Fruit fly (Drosophila melanogaster): ENCODE results near the gene Ent1.
A peak's percentile ranks its signal among the peaks of the same experiment; 100 is the strongest.

The Ent1 gene

DNA sequence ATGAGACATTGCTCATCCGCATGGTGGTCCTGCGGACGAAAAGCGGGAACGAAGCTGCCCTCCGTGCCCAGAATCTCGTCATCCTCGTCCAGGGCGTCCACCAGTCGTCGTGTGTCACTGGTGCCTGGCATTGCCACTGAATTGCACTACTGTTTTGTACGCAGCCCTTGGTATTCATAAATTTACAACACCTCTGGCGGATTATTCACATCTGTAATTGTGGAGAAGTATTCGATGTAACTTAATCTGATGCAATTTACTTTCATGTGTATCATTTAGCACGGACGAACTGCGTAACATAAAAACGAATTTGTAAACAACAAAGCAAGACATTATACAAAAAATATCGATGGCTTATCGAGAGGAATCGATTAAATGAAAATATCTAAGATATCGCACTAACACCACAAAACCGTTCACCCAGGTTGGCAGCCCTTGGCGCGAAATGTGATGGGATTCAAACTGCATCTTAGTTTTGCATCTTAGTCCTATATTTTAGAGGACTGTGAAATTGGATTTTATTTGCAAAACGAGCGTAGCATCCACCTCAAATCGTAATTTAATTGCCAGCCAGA is at the start of gene Ent1:
Gene Ent1, minus strand, starts transcription at position 319 of the 575 bp plus-strand sequence.
- TF ChIP-seq cnc (optimal IDR thresholded peaks at IDR 0.05) (no peak), CG12768 (GFP tag; optimal IDR thresholded peaks at IDR 0.05) (no peak), Crg-1 (GFP tag; optimal IDR thresholded peaks at IDR 0.05) (no peak), bab1 (GFP tag; optimal IDR thresholded peaks at IDR 0.05) (peak; percentile 62), tj (GFP tag; optimal IDR thresholded peaks at IDR 0.05) (no peak), CG5204 (GFP tag; optimal IDR thresholded peaks at IDR 0.05) (no peak), kay (GFP tag; ENCODE audit: borderline replicate concordance) (peak; percentile 8), CG7101 (tag; optimal IDR thresholded peaks at IDR 0.05) (no peak), cic (GFP tag; optimal IDR thresholded peaks at IDR 0.05) (no peak), toe (GFP tag; optimal IDR thresholded peaks at IDR 0.05) (no peak), ovo (GFP tag; optimal IDR thresholded peaks at IDR 0.05) (no peak), CG11617 (GFP tag; optimal IDR thresholded peaks at IDR 0.05) (no peak), Clk (GFP tag; optimal IDR thresholded peaks at IDR 0.05) (no peak), CG33017 (tag; optimal IDR thresholded peaks at IDR 0.05) (no peak), CG14711 (tag; optimal IDR thresholded peaks at IDR 0.05) (no peak), pad (GFP tag; optimal IDR thresholded peaks at IDR 0.05) (no peak), Hr96 (GFP tag; optimal IDR thresholded peaks at IDR 0.05) (no peak), Mnt (GFP tag; optimal IDR thresholded peaks at IDR 0.05) (peak; percentile 14)

DNA sequence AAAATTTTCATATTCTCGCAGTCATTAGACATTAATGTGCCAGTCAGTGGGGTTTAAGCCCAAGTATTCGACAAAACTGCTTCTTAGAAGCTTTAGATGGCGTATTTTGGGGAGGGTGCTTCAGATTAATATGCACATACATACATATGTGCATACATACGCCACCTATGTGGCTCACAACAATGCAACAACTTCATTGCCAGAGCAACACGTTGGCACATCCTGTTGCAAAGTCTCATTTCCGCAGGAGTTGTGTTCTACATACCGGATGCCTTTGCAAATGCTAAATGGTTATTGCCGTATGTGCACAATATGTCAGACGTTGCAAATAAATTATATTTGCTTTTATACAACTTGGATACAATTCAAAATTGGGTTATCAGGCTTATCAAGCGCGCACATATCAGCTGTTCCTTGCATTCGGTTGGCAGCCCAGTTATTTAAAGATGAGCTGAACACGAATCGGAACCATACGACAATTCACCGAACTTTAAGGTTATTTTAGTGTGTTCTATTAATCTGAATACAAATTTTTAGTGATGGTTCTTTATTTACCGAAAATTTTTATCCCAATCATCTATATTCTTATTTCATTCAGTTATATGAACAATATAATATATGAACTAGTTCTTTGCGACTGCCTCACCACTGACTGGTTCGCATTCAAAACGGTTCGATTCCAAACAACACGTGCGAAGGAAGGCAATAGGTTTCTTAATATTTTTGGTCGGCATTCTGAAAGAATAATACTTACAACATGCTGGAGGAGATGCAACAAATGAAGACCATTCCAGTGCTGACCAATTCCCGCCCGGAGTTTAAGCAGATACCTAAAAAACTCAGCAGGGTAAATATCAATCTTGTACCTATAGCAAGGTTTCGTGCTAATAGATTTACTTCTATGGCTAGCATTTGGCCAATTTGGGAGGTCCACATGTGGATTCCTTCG is 46.2 kb upstream of the Ent1 start, which contains the start of gene Polr1B:
Gene Polr1B, plus strand, starts transcription at position 659 of the 949 bp plus-strand sequence.
- TF ChIP-seq Mnt (GFP tag; optimal IDR thresholded peaks at IDR 0.05) (peak; percentile 96), CG11617 (GFP tag; optimal IDR thresholded peaks at IDR 0.05) (peak; percentile 33), CG1620 (GFP tag; optimal IDR thresholded peaks at IDR 0.05) (no peak), CG5204 (GFP tag; optimal IDR thresholded peaks at IDR 0.05) (peak; percentile 28), tj (GFP tag; optimal IDR thresholded peaks at IDR 0.05) (no peak), ovo (GFP tag; optimal IDR thresholded peaks at IDR 0.05) (no peak), bab1 (GFP tag; optimal IDR thresholded peaks at IDR 0.05) (peak; percentile 51), cnc (optimal IDR thresholded peaks at IDR 0.05) (no peak), CG7101 (tag; optimal IDR thresholded peaks at IDR 0.05) (no peak), CG14711 (tag; optimal IDR thresholded peaks at IDR 0.05) (peak; percentile 29), Crg-1 (GFP tag; optimal IDR thresholded peaks at IDR 0.05) (no peak)

DNA sequence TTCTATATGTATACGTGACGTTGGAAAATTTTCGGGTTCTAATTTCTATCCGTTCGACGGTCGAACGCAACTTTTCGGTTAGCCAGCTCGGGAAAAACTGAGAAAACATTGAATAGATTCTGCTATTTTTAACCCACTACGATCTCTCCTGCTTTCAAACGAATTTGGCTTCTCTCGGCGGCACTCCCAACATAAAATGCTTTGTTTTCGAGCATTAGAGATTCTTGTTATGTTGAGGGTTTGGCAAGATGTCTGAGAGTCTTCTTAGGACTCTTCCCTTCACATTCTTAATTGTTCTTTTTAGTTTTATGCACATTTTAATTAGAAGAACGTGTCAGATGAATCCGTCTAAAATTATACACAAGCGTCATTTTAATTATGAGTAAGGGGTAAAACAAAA is 44.4 kb upstream of the Ent1 start, which contains the start of gene CG4213:
Gene CG4213, minus strand, starts transcription at position 101 of the 400 bp plus-strand sequence.
- TF ChIP-seq Crg-1 (GFP tag; optimal IDR thresholded peaks at IDR 0.05) = no peak
- TF ChIP-seq cic (GFP tag; optimal IDR thresholded peaks at IDR 0.05) = no peak
- TF ChIP-seq CG33017 (tag; optimal IDR thresholded peaks at IDR 0.05) = no peak
- no peak for TF ChIP-seq tj (GFP tag; optimal IDR thresholded peaks at IDR 0.05)
- TF ChIP-seq cnc (optimal IDR thresholded peaks at IDR 0.05) = no peak
- no peak for TF ChIP-seq CG12768 (GFP tag; optimal IDR thresholded peaks at IDR 0.05)
- TF ChIP-seq ovo (GFP tag; optimal IDR thresholded peaks at IDR 0.05) = no peak
- no peak for TF ChIP-seq kay (GFP tag; ENCODE audit: borderline replicate concordance)
- no peak for TF ChIP-seq CG7045 (GFP tag; optimal IDR thresholded peaks at IDR 0.05)
- TF ChIP-seq CG14711 (tag; optimal IDR thresholded peaks at IDR 0.05) = no peak
- no peak for TF ChIP-seq pad (GFP tag; optimal IDR thresholded peaks at IDR 0.05)
- TF ChIP-seq Mnt (GFP tag; optimal IDR thresholded peaks at IDR 0.05) = no peak
- TF ChIP-seq CG7101 (tag; optimal IDR thresholded peaks at IDR 0.05) = no peak
- no peak for TF ChIP-seq toe (GFP tag; optimal IDR thresholded peaks at IDR 0.05)

DNA sequence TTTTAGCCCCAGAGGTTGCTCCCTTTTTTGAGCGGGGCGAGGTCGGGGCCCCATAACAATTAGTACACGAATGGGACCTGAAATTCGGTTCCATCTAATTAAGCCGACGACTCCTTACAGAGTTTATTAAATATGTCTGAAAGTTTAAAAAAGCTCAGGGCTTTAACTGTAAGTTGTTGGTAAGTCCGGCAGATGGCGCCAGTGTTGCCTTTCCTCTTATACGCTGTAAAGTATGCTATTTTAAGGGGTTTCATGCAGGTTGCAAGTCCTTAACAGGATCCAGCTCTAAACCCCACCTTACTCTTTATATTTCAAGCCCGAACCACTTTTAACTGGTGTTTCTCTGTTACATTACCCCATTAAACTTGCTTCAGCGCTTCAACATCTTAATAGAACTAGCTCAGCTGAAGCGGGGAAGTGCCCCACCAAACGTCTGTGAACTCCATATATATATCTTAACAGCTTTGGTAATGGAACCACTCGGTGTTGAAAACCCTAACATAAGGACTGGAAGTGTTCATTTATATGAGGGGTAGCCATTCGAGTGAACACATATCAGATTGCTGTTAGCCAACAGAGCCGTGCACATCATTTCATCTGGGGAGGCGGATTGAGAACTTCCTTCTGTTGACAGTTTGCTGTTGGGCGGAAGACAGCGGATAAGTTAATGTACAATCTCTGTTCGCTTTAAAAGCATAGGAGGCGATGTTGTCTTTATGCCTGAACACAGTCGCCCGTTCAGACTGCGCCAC is 37.9 kb upstream of the Ent1 start:
- no peak for TF ChIP-seq bab1 (GFP tag; optimal IDR thresholded peaks at IDR 0.05)
- TF ChIP-seq pad (GFP tag; optimal IDR thresholded peaks at IDR 0.05) = peak; percentile 91

dm6 chr2L:392529-392928 is 34.9 kb upstream of the Ent1 start:
- TF ChIP-seq CG12768 (GFP tag; optimal IDR thresholded peaks at IDR 0.05) (no peak), Clk (GFP tag; optimal IDR thresholded peaks at IDR 0.05) (no peak), bab1 (GFP tag; optimal IDR thresholded peaks at IDR 0.05) (no peak), toe (GFP tag; optimal IDR thresholded peaks at IDR 0.05) (no peak), tj (GFP tag; optimal IDR thresholded peaks at IDR 0.05) (no peak), Hr96 (GFP tag; optimal IDR thresholded peaks at IDR 0.05) (no peak), CG14711 (tag; optimal IDR thresholded peaks at IDR 0.05) (no peak), kay (GFP tag; ENCODE audit: borderline replicate concordance) (no peak), cnc (optimal IDR thresholded peaks at IDR 0.05) (no peak), CG7101 (tag; optimal IDR thresholded peaks at IDR 0.05) (no peak), CG5204 (GFP tag; optimal IDR thresholded peaks at IDR 0.05) (no peak), CG11617 (GFP tag; optimal IDR thresholded peaks at IDR 0.05) (no peak), ovo (GFP tag; optimal IDR thresholded peaks at IDR 0.05) (no peak), cic (GFP tag; optimal IDR thresholded peaks at IDR 0.05) (no peak), Crg-1 (GFP tag; optimal IDR thresholded peaks at IDR 0.05) (no peak), CG1620 (GFP tag; optimal IDR thresholded peaks at IDR 0.05) (no peak), Mnt (GFP tag; optimal IDR thresholded peaks at IDR 0.05) (no peak), CG7045 (GFP tag; optimal IDR thresholded peaks at IDR 0.05) (no peak), CG33017 (tag; optimal IDR thresholded peaks at IDR 0.05) (no peak), pad (GFP tag; optimal IDR thresholded peaks at IDR 0.05) (no peak)
